Fruit fly (Drosophila melanogaster) whole organism, embryonic: ENCODE data around the gene CG32333.

Source experiments
- Abd-B ChIP-seq: fragments of 200-800 bp; sonication (Bioruptor generic); optimal IDR thresholded peaks from 2 replicates; lab custom pipeline; 2018; ENCODE audit warnings: missing biosample characterization, mild to moderate bottlenecking, missing genetic modification characterization, moderate library complexity
- Adf1 ChIP-seq: fragments of 200-800 bp; sonication (Bioruptor generic); IDR thresholded peaks from 2 replicates; pipeline ENCODE4 v1.3.6; 2022; ENCODE audit warnings: missing biosample characterization, missing genetic modification characterization
- Atf-2 ChIP-seq: fragments of 200-800 bp; sonication (Bioruptor generic); optimal IDR thresholded peaks from 2 replicates; lab custom pipeline; 2016; ENCODE audit warnings: missing biosample characterization, missing genetic modification characterization
- B-H1 ChIP-seq: fragments of 200-800 bp; sonication (Bioruptor generic); IDR thresholded peaks from 3 replicates; pipeline ENCODE4 v1.3.6; 2022; ENCODE audit warnings: missing biosample characterization, missing genetic modification characterization
- BtbVII ChIP-seq: fragments of 200-800 bp; sonication (Bioruptor generic); optimal IDR thresholded peaks from 3 replicates; lab custom pipeline; 2017; ENCODE audit warnings: missing biosample characterization, mild to moderate bottlenecking, missing genetic modification characterization
- CG10462 ChIP-seq: fragments of 200-800 bp; sonication (Bioruptor generic); optimal IDR thresholded peaks from 2 replicates; lab custom pipeline; 2016; ENCODE audit warnings: missing biosample characterization, missing genetic modification characterization
- CG11085 ChIP-seq: fragments of 200-800 bp; sonication (Bioruptor generic); IDR thresholded peaks from 2 replicates; pipeline ENCODE4 v1.3.6; 2022; ENCODE audit warnings: missing biosample characterization, missing genetic modification characterization
- CG11696 ChIP-seq: fragments of 200-800 bp; sonication (Bioruptor generic); IDR thresholded peaks from 2 replicates; pipeline ENCODE4 v1.3.6; 2022; ENCODE audit warnings: missing biosample characterization, missing genetic modification characterization
- CG12104 ChIP-seq: fragments of 200-800 bp; sonication (Bioruptor generic); optimal IDR thresholded peaks from 3 replicates; lab custom pipeline; 2016; ENCODE audit warnings: missing biosample characterization, missing genetic modification characterization
- CG12659 ChIP-seq: fragments of 200-800 bp; sonication (Bioruptor generic); optimal IDR thresholded peaks from 3 replicates; lab custom pipeline; 2017; ENCODE audit warnings: mild to moderate bottlenecking, missing biosample characterization, missing genetic modification reagents, missing genetic modification characterization
- CG12769 ChIP-seq: fragments of 200-800 bp; sonication (Bioruptor generic); optimal IDR thresholded peaks from 2 replicates; lab custom pipeline; 2019; ENCODE audit warnings: missing biosample characterization, mild to moderate bottlenecking, missing genetic modification characterization, moderate library complexity
- CG14965 ChIP-seq: fragments of 200-800 bp; sonication (Bioruptor generic); optimal IDR thresholded peaks from 2 replicates; lab custom pipeline; 2016; ENCODE audit warnings: missing biosample characterization, missing genetic modification characterization, borderline replicate concordance
- CG2199 ChIP-seq: fragments of 200-800 bp; sonication (Bioruptor generic); IDR thresholded peaks from 3 replicates; pipeline ENCODE4 v1.3.6; 2022; ENCODE audit warnings: missing biosample characterization, missing genetic modification characterization
- CG30431 ChIP-seq: fragments of 200-800 bp; sonication (Bioruptor generic); optimal IDR thresholded peaks from 2 replicates; lab custom pipeline; 2017; ENCODE audit warnings: missing biosample characterization, missing genetic modification characterization
- CG3407 ChIP-seq: fragments of 200-800 bp; sonication (Bioruptor generic); optimal IDR thresholded peaks from 2 replicates; lab custom pipeline; 2018; ENCODE audit warnings: missing biosample characterization, mild to moderate bottlenecking, missing genetic modification characterization
- CG34376 ChIP-seq: fragments of 200-800 bp; sonication (Bioruptor generic); optimal IDR thresholded peaks from 2 replicates; lab custom pipeline; 2018; ENCODE audit warnings: missing biosample characterization, mild to moderate bottlenecking, missing genetic modification characterization
- CG3726 ChIP-seq: fragments of 200-800 bp; sonication (Bioruptor generic); IDR thresholded peaks from 3 replicates; pipeline ENCODE4, ENCODE4 v1.3.6; 2022; ENCODE audit warnings: missing biosample characterization, missing genetic modification characterization
- CG4282 ChIP-seq: fragments of 200-800 bp; sonication (Bioruptor generic); optimal IDR thresholded peaks from 2 replicates; lab custom pipeline; 2016; ENCODE audit warnings: missing biosample characterization, missing genetic modification characterization
- CG43689 ChIP-seq: fragments of 200-800 bp; sonication (Bioruptor generic); IDR thresholded peaks from 2 replicates; pipeline ENCODE4 v1.3.6; 2022; ENCODE audit warnings: missing biosample characterization, missing genetic modification characterization
- CG6654 ChIP-seq: fragments of 200-800 bp; sonication (Bioruptor generic); optimal IDR thresholded peaks from 2 replicates; lab custom pipeline; 2017; ENCODE audit warnings: missing biosample characterization, mild to moderate bottlenecking, missing genetic modification characterization
- Dbx ChIP-seq: fragments of 200-800 bp; sonication (Bioruptor generic); IDR thresholded peaks from 3 replicates; pipeline ENCODE4 v1.3.6; 2022; ENCODE audit warnings: missing biosample characterization, missing genetic modification characterization
- Dref ChIP-seq: fragments of 200-800 bp; sonication (Bioruptor generic); IDR thresholded peaks from 2 replicates; pipeline ENCODE4 v1.3.6; 2022; ENCODE audit warnings: missing biosample characterization, missing genetic modification characterization
- Ets65A ChIP-seq: fragments of 200-800 bp; sonication (Bioruptor generic); peaks from one replicate; lab custom pipeline; 2016; ENCODE audit warnings: missing biosample characterization, missing genetic modification characterization
- HmgZ ChIP-seq: fragments of 200-800 bp; sonication (Bioruptor generic); optimal IDR thresholded peaks from 2 replicates; lab custom pipeline; 2018; ENCODE audit warnings: missing biosample characterization, mild to moderate bottlenecking, missing genetic modification characterization
- Neu2 ChIP-seq: fragments of 200-800 bp; sonication (Bioruptor generic); optimal IDR thresholded peaks from 3 replicates; lab custom pipeline; 2016; ENCODE audit warnings: missing biosample characterization, missing genetic modification characterization, borderline replicate concordance
- Poxn ChIP-seq: fragments of 200-800 bp; sonication (Bioruptor generic); IDR thresholded peaks from 2 replicates; pipeline ENCODE4 v1.3.6; 2022; ENCODE audit warnings: missing biosample characterization, missing genetic modification characterization
- Ravus ChIP-seq: fragments of 200-800 bp; sonication (Bioruptor generic); IDR thresholded peaks from 2 replicates; pipeline ENCODE4 v1.3.6; 2022; ENCODE audit warnings: missing biosample characterization, missing genetic modification characterization
- Xrp1 ChIP-seq: fragments of 200-800 bp; sonication (Bioruptor generic); IDR thresholded peaks from 2 replicates; pipeline ENCODE4 v1.3.6; 2022; ENCODE audit warnings: missing biosample characterization, missing genetic modification characterization
- al ChIP-seq: fragments of 200-800 bp; sonication (Bioruptor generic); IDR thresholded peaks from 2 replicates; pipeline ENCODE4 v1.3.6; 2022; ENCODE audit warnings: missing biosample characterization, missing genetic modification characterization
- amos ChIP-seq: fragments of 200-800 bp; sonication (Bioruptor generic); IDR thresholded peaks from 2 replicates; pipeline ENCODE4 v1.3.6; 2022; ENCODE audit warnings: missing biosample characterization, missing genetic modification characterization; ENCODE audit not compliant: partially characterized antibody
- chif ChIP-seq, 2 experiments: fragments of 200-800 bp; sonication (Bioruptor generic); optimal IDR thresholded peaks; 3 replicates each; lab custom pipeline; 2016; ENCODE audit warnings: missing biosample characterization in 2 of 2, missing genetic modification characterization in 2 of 2
- crp ChIP-seq, 2 experiments: fragments of 200-800 bp; sonication (Bioruptor generic); optimal IDR thresholded peaks; 2 replicates in 1 of 2; 3 replicates in 1 of 2; lab custom pipeline; 2017; ENCODE audit warnings: missing biosample characterization in 2 of 2, missing genetic modification characterization in 2 of 2, mild to moderate bottlenecking in 1 of 2, moderate library complexity in 1 of 2
- da ChIP-seq: fragments of 200-800 bp; sonication (Bioruptor generic); optimal IDR thresholded peaks from 2 replicates; lab custom pipeline; 2016; ENCODE audit warnings: missing biosample characterization, missing genetic modification characterization
- dimm ChIP-seq: fragments of 200-800 bp; sonication (Bioruptor generic); IDR thresholded peaks from 2 replicates; pipeline ENCODE4 v1.3.6; 2022; ENCODE audit warnings: missing biosample characterization, missing genetic modification characterization
- dmrt11E ChIP-seq: fragments of 200-800 bp; sonication (Bioruptor generic); optimal IDR thresholded peaks from 3 replicates; lab custom pipeline; 2018; ENCODE audit warnings: missing biosample characterization, mild to moderate bottlenecking, missing genetic modification characterization, moderate library complexity
- fd64A ChIP-seq: fragments of 200-800 bp; sonication (Bioruptor generic); optimal IDR thresholded peaks from 3 replicates; lab custom pipeline; 2018; ENCODE audit warnings: missing biosample characterization, mild to moderate bottlenecking, missing genetic modification characterization
- hbn ChIP-seq: fragments of 200-800 bp; sonication (Bioruptor generic); IDR thresholded peaks from 2 replicates; pipeline ENCODE4 v1.3.6; 2022; ENCODE audit warnings: missing biosample characterization, missing genetic modification characterization; ENCODE audit not compliant: partially characterized antibody
- her ChIP-seq: fragments of 200-800 bp; sonication (Bioruptor generic); optimal IDR thresholded peaks from 2 replicates; lab custom pipeline; 2016; ENCODE audit warnings: missing biosample characterization, missing genetic modification characterization
- nerfin-2 ChIP-seq: fragments of 200-800 bp; sonication (Bioruptor generic); IDR thresholded peaks from 2 replicates; pipeline ENCODE4 v1.3.6; 2022; ENCODE audit warnings: missing biosample characterization, missing genetic modification characterization; ENCODE audit not compliant: partially characterized antibody
- pho ChIP-seq: fragments of 200-800 bp; sonication (Bioruptor generic); optimal IDR thresholded peaks from 2 replicates; lab custom pipeline; 2016; ENCODE audit warnings: missing biosample characterization, missing genetic modification characterization
- pita ChIP-seq: fragments of 200-800 bp; sonication (Bioruptor generic); optimal IDR thresholded peaks from 2 replicates; lab custom pipeline; 2017; ENCODE audit warnings: missing biosample characterization, mild to moderate bottlenecking, missing genetic modification characterization
- repo ChIP-seq: fragments of 200-800 bp; sonication (Bioruptor generic); optimal IDR thresholded peaks from 2 replicates; lab custom pipeline; 2016; ENCODE audit warnings: missing biosample characterization, missing genetic modification characterization
- rib ChIP-seq: fragments of 200-800 bp; sonication (Bioruptor generic); IDR thresholded peaks from 2 replicates; pipeline ENCODE4 v1.3.6; 2022; ENCODE audit warnings: missing biosample characterization, missing genetic modification characterization
- row ChIP-seq: fragments of 200-800 bp; sonication (Bioruptor generic); IDR thresholded peaks from 3 replicates; pipeline ENCODE4 v1.3.6; 2022; ENCODE audit warnings: missing biosample characterization, missing genetic modification characterization
- salm ChIP-seq: fragments of 200-800 bp; sonication (Bioruptor generic); optimal IDR thresholded peaks from 2 replicates; lab custom pipeline; 2018; ENCODE audit warnings: missing biosample characterization, mild to moderate bottlenecking, missing genetic modification characterization
- slbo ChIP-seq: fragments of 200-800 bp; sonication (Bioruptor generic); IDR thresholded peaks from 2 replicates; pipeline ENCODE4 v1.3.6; 2022; ENCODE audit warnings: missing biosample characterization, missing genetic modification characterization
- ssp ChIP-seq: fragments of 200-800 bp; sonication (Bioruptor generic); IDR thresholded peaks from 2 replicates; pipeline ENCODE4 v1.3.6; 2022; ENCODE audit warnings: missing biosample characterization, missing genetic modification characterization
- tll ChIP-seq, 2 experiments: fragments of 200-800 bp in 1 of 2; fragments of >200 bp in 1 of 2; sonication (Bioruptor generic) in 1 of 2; optimal IDR thresholded peaks; 2 replicates each; lab custom pipeline; 2017 to 2019; ENCODE audit warnings: missing biosample characterization in 2 of 2, missing genetic modification characterization in 2 of 2, mild to moderate bottlenecking in 1 of 2, moderate library complexity in 1 of 2
- usp ChIP-seq: fragments of >200 bp; optimal IDR thresholded peaks from 2 replicates; lab custom pipeline; 2017; ENCODE audit warnings: missing biosample characterization, missing genetic modification characterization

Gene CG32333

dm6 chr3L:1334571-1335427 lies 59.0 kb downstream of the CG32333 start, which contains the start of the genes Hmbs and CG2211 (continued):
- TF ChIP-seq pita (GFP tag; lab: Kevin White, UChicago) (no peak), Adf1 (GFP tag; lab: Robert Waterston, UW) (peak; percentile 29; the same call in 1 of the 2 replicates), rib (GFP tag; lab: Robert Waterston, UW) (peak; percentile 60; the same call in 1 of the 2 replicates), crp (GFP tag; optimal IDR thresholded peaks at IDR 0.05; lab: Kevin White, UChicago) (peak; percentile 69 to 94), slbo (GFP tag; lab: Robert Waterston, UW) (peak; percentile 91), salm (peak; percentile 34), al (GFP tag; lab: Robert Waterston, UW) (peak; percentile 79), HmgZ (tag; lab: Kevin White, UChicago) (peak; percentile 96), CG12769 (tag; lab: Kevin White, UChicago) (peak; percentile 76), her (peak; percentile 4), Poxn (GFP tag; lab: Robert Waterston, UW) (peak; percentile 18; the same call in 1 of the 2 replicates), CG10462 (GFP tag; lab: Kevin White, UChicago) (peak; percentile 69), Dbx (GFP tag; lab: Robert Waterston, UW) (peak; percentile 91), usp (GFP tag; lab: Kevin White, UChicago) (no peak), tll (GFP tag; optimal IDR thresholded peaks at IDR 0.05; lab: Kevin White, UChicago) (peak in 1 of 2 experiments; percentile 55), CG30431 (GFP tag; lab: Kevin White, UChicago) (peak; percentile 61), ssp (GFP tag; lab: Robert Waterston, UW) (peak; percentile 84), CG2199 (no peak), pho (GFP tag; lab: Kevin White, UChicago) (peak; percentile 89), da (GFP tag; lab: Kevin White, UChicago) (peak; percentile 63), chif (GFP tag; optimal IDR thresholded peaks at IDR 0.05; lab: Kevin White, UChicago) (peak; percentile 81 to 93), CG14965 (GFP tag; lab: Kevin White, UChicago) (no peak), Neu2 (peak; percentile 61), CG3407 (peak; percentile 49), Abd-B (GFP tag; lab: Kevin White, UChicago) (peak; percentile 82), CG4282 (peak; percentile 74), Ets65A (GFP tag; lab: Kevin White, UChicago) (peak; percentile 98), CG43689 (GFP tag; lab: Robert Waterston, UW) (no peak), CG11085 (GFP tag; lab: Robert Waterston, UW) (peak; percentile 80), Dref (GFP tag; lab: Robert Waterston, UW) (peak; percentile 67), hbn (GFP tag; lab: Robert Waterston, UW) (no peak; the same call in 1 of the 2 replicates), CG12104 (peak; percentile 78), Atf-2 (GFP tag; lab: Kevin White, UChicago) (peak; percentile 82), dimm (GFP tag; lab: Robert Waterston, UW) (0 out of 2 replicates have a peak, but pooled peaks have one; percentile 30), CG34376 (GFP tag; lab: Kevin White, UChicago) (peak; percentile 71), fd64A (GFP tag; lab: Kevin White, UChicago) (no peak), repo (GFP tag; lab: Kevin White, UChicago) (peak; percentile 74), BtbVII (GFP tag; lab: Kevin White, UChicago) (peak; percentile 41), amos (GFP tag; lab: Robert Waterston, UW) (peak; percentile 50), row (GFP tag; lab: Robert Waterston, UW) (peak; percentile 96), CG3726 (GFP tag; lab: Robert Waterston, UW) (peak; percentile 74; the same call in 2 of the 3 replicates), B-H1 (peak; percentile 80), dmrt11E (tag; lab: Kevin White, UChicago) (peak; percentile 83), nerfin-2 (no peak), CG6654 (peak; percentile 26), CG12659 (GFP tag; lab: Kevin White, UChicago) (peak; percentile 94), CG11696 (GFP tag; lab: Robert Waterston, UW) (peak; percentile 73), Xrp1 (GFP tag; lab: Robert Waterston, UW) (peak; percentile 89), Ravus (peak; percentile 36; the same call in 1 of the 2 replicates)
